Worm (Caenorhabditis elegans) whole organism, early embryonic: ENCODE results near the gene ZK228.13.

Experiments used
- B0310.2 ChIP-seq: sonication (generic microtip); optimal IDR thresholded peaks from 2 replicates; lab custom pipeline; 2016; ENCODE audit warnings: mild to moderate bottlenecking, missing genetic modification characterization, missing compliant biosample characterization
- F13C5.2 ChIP-seq: sonication (generic microtip); optimal IDR thresholded peaks from 2 replicates; lab custom pipeline; 2017; ENCODE audit warnings: mild to moderate bottlenecking, missing genetic modification characterization, inconsistent platforms, missing compliant biosample characterization
- aly-1 ChIP-seq: sonication (generic microtip); optimal IDR thresholded peaks from 2 replicates; lab custom pipeline; 2016; ENCODE audit warnings: missing genetic modification characterization, missing compliant biosample characterization
- ama-1 ChIP-seq: fragments of 150-350 bp; optimal IDR thresholded peaks from 2 replicates; lab custom pipeline; 2014
- ceh-13 ChIP-seq: fragments of 200-800 bp; sonication (Bioruptor generic); optimal IDR thresholded peaks from 2 replicates; lab custom pipeline; 2018; ENCODE audit warnings: mild to moderate bottlenecking, missing genetic modification characterization, missing compliant biosample characterization
- ceh-36 ChIP-seq: sonication (generic microtip); optimal IDR thresholded peaks from 2 replicates; lab custom pipeline; 2016; ENCODE audit warnings: missing genetic modification characterization, inconsistent platforms, missing compliant biosample characterization
- ets-7 ChIP-seq: sonication (generic microtip); optimal IDR thresholded peaks from 2 replicates; lab custom pipeline; 2016; ENCODE audit warnings: missing genotype, missing genetic modification characterization, missing compliant biosample characterization
- flt-1 ChIP-seq: fragments of 200-800 bp; sonication (Bioruptor generic); IDR thresholded peaks from 2 replicates; pipeline ENCODE4 v1.3.6; 2022; ENCODE audit warnings: missing genetic modification characterization, missing compliant biosample characterization
- hmbx-1 ChIP-seq: sonication (generic microtip); optimal IDR thresholded peaks from 2 replicates; lab custom pipeline; 2016; ENCODE audit warnings: mild to moderate bottlenecking, missing genetic modification characterization, missing compliant biosample characterization
- hmg-4 ChIP-seq: fragments of 200-800 bp; sonication (Bioruptor generic); optimal IDR thresholded peaks from 2 replicates; lab custom pipeline; 2018; ENCODE audit warnings: mild to moderate bottlenecking, missing genetic modification characterization, missing compliant biosample characterization
- hnd-1 ChIP-seq: sonication (generic microtip); optimal IDR thresholded peaks from 2 replicates; lab custom pipeline; 2016; ENCODE audit warnings: missing genetic modification characterization, missing compliant biosample characterization
- pes-1 ChIP-seq: fragments of 200-800 bp; sonication (Bioruptor generic); IDR thresholded peaks from 2 replicates; pipeline ENCODE4 v1.3.6; 2022; ENCODE audit warnings: missing genetic modification reagents, missing genetic modification characterization, missing compliant biosample characterization
- scrt-1 ChIP-seq: fragments of 200-800 bp; sonication (Bioruptor generic); IDR thresholded peaks from 2 replicates; pipeline ENCODE4 v1.3.6; 2022; ENCODE audit warnings: missing genetic modification characterization, missing compliant biosample characterization
- sea-1 ChIP-seq: fragments of 200-800 bp; sonication (Bioruptor generic); conservative IDR thresholded peaks from 2 replicates; pipeline ENCODE4 v1.3.6; 2022; ENCODE audit warnings: missing genetic modification characterization, missing compliant biosample characterization
- tbx-37 ChIP-seq: fragments of 200-800 bp; sonication (Bioruptor generic); conservative IDR thresholded peaks from 2 replicates; pipeline ENCODE4 v1.3.6; 2022; ENCODE audit warnings: missing genetic modification reagents, missing genetic modification characterization, missing compliant biosample characterization
- tra-4 ChIP-seq: sonication (generic microtip); optimal IDR thresholded peaks from 2 replicates; lab custom pipeline; 2017; ENCODE audit warnings: missing genetic modification characterization, missing compliant biosample characterization

Gene ZK228.13

ce11 chrV:18426280-18426679, 41.7 kb downstream of the ZK228.13 start, which contains the start of gene srw-83:
Gene srw-83, plus strand, starts transcription at chrV:18426580.
- TF ChIP-seq ama-1 (lab: Kevin White, UChicago): no peak
- TF ChIP-seq aly-1: no peak
- no peak for TF ChIP-seq ceh-36 (tag; lab: Kevin White, UChicago)
- TF ChIP-seq hmbx-1 (tag; lab: Kevin White, UChicago): no peak
- TF ChIP-seq hmg-4 (GFP tag; lab: Kevin White, UChicago): no peak
- TF ChIP-seq pes-1: no peak
- TF ChIP-seq hnd-1 (tag; lab: Kevin White, UChicago): no peak
- TF ChIP-seq B0310.2 (tag; lab: Kevin White, UChicago): no peak
- TF ChIP-seq sea-1 (GFP tag; lab: Robert Waterston, UW): no peak
- TF ChIP-seq ceh-13 (GFP tag; lab: Kevin White, UChicago): no peak
- no peak for TF ChIP-seq ets-7
- no peak for TF ChIP-seq F13C5.2 (tag; lab: Kevin White, UChicago)

ce11 chrV:18425544-18425943, 42.5 kb downstream of the ZK228.13 start, which contains the start of gene ZK262.19:
Gene ZK262.19, minus strand, starts transcription at chrV:18425644.
- TF ChIP-seq hmbx-1 (tag; lab: Kevin White, UChicago) (no peak), hnd-1 (tag; lab: Kevin White, UChicago) (no peak), sea-1 (GFP tag; lab: Robert Waterston, UW) (no peak), flt-1 (GFP tag; lab: Robert Waterston, UW) (no peak), B0310.2 (tag; lab: Kevin White, UChicago) (no peak), ceh-36 (tag; lab: Kevin White, UChicago) (no peak), tra-4 (no peak), ets-7 (no peak), hmg-4 (GFP tag; lab: Kevin White, UChicago) (no peak), F13C5.2 (tag; lab: Kevin White, UChicago) (no peak), ama-1 (lab: Kevin White, UChicago) (no peak), tbx-37 (no peak), pes-1 (no peak), ceh-13 (GFP tag; lab: Kevin White, UChicago) (no peak), aly-1 (no peak)

- TF ChIP-seq tra-4 (no peak), F13C5.2 (tag; lab: Kevin White, UChicago) (no peak), B0310.2 (tag; lab: Kevin White, UChicago) (no peak), hmbx-1 (tag; lab: Kevin White, UChicago) (no peak), tbx-37 (no peak), aly-1 (no peak), ama-1 (lab: Kevin White, UChicago) (no peak), ets-7 (no peak), pes-1 (no peak), flt-1 (GFP tag; lab: Robert Waterston, UW) (no peak), sea-1 (GFP tag; lab: Robert Waterston, UW) (no peak), ceh-36 (tag; lab: Kevin White, UChicago) (no peak), scrt-1 (GFP tag; lab: Robert Waterston, UW) (no peak), hnd-1 (tag; lab: Kevin White, UChicago) (no peak), ceh-13 (GFP tag; lab: Kevin White, UChicago) (no peak)
These were observed 43.5 kb downstream of the ZK228.13 start, which contains the start of gene ZK262.4 for ce11 chrV:18424471-18424870. Gene ZK262.4, minus strand, starts transcription at chrV:18424571.

- no peak for TF ChIP-seq scrt-1 (GFP tag; lab: Robert Waterston, UW)
- TF ChIP-seq hmg-4 (GFP tag; lab: Kevin White, UChicago): no peak
- no peak for TF ChIP-seq ceh-36 (tag; lab: Kevin White, UChicago)
- TF ChIP-seq ceh-13 (GFP tag; lab: Kevin White, UChicago): no peak
- no peak for TF ChIP-seq ets-7
- no peak for TF ChIP-seq hnd-1 (tag; lab: Kevin White, UChicago)
- no peak for TF ChIP-seq pes-1
- no peak for TF ChIP-seq sea-1 (GFP tag; lab: Robert Waterston, UW)
- TF ChIP-seq tra-4: no peak
- TF ChIP-seq F13C5.2 (tag; lab: Kevin White, UChicago): no peak
- TF ChIP-seq flt-1 (GFP tag; lab: Robert Waterston, UW): no peak
- TF ChIP-seq tbx-37: no peak
- no peak for TF ChIP-seq ama-1 (lab: Kevin White, UChicago)
These were observed 47.2 kb downstream of the ZK228.13 start, which contains the start of gene srj-26 for ce11 chrV:18420797-18421196. Gene srj-26, plus strand, starts transcription at chrV:18421097.
